Fruit fly (Drosophila melanogaster) Kc167 (cell line): ENCODE data around the gene CG10097.

Source experiments
- Myc ChIP-seq: fragments of >200 bp; optimal IDR thresholded peaks from 2 replicates; lab custom pipeline; 2017; ENCODE audit warnings: missing external identifiers
- Sin3A ChIP-seq: fragments of >200 bp; optimal IDR thresholded peaks from 2 replicates; lab custom pipeline; 2018; ENCODE audit warnings: missing external identifiers
- h ChIP-seq: fragments of >200 bp; optimal IDR thresholded peaks from 3 replicates; lab custom pipeline; 2018; ENCODE audit warnings: missing external identifiers
- psq ChIP-seq: fragments of >200 bp; optimal IDR thresholded peaks from 2 replicates; lab custom pipeline; 2017; ENCODE audit warnings: missing external identifiers

- TF ChIP-seq Sin3A (no peak), Myc (lab: Kevin White, UChicago) (no peak), psq (lab: Kevin White, UChicago) (no peak), h (lab: Kevin White, UChicago) (no peak)
Observed at dm6 chr3R:12375258-12375783, 20.5 kb downstream of the CG10097 start, which contains the start of gene GstD5.
